Fruit fly (Drosophila melanogaster) S2 (cell line): ENCODE measurements around the gene tbc.

ENCODE experiments used
- CG8478 ChIP-seq: fragments of >200 bp; optimal IDR thresholded peaks from 2 replicates; lab custom pipeline; 2018
- CTCF ChIP-seq, 2 experiments: fragments of >200 bp; optimal IDR thresholded peaks; 2 replicates each; lab custom pipeline; 2018

DNA sequence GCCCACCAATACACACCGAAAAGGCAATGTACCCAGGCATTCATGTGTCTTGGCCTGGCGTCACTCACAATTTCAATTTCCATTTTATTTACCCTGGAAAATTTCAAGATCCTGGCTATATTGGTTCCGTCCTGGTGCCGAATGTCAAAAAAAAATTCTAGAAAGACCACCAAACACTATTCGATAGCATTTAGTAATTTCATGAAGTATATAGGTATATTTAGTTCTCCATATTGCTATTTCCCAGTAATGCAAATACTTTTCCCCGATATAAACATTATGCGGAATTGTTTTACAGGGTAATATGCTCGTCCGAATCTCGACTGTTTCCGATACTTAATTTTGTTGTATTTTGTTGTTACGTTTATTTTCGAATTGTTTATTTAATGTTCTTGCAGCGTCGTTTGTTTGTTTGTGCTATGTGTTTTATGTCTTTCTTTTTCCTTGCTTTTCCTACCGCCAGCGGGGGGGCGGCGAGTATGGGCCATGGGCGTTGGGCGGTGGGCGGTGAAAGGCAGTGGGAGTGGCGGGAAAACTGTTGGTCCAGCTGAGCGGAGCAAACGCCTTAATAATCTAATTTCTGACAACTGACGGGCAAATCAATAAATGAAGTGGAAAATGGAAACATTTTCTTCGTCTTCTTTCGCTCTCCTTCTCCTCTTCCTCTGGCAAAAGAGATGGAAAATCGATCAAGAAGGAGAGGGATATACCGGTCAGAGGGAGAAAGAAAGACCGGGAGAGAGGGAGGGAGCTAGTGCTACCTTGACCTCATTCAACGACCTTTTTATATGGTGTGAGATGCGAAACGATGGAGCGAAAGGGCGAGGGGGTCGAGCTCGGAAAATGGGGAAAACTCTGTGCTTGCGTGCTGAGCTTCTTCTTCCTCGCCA, 46.9 kb downstream of the tbc start:
- no peak for TF ChIP-seq CTCF (optimal IDR thresholded peaks at IDR 0.05; lab: Kevin White, UChicago)
- TF ChIP-seq CG8478 (lab: Kevin White, UChicago), result no peak
